Worm (Caenorhabditis elegans): Measurements from ENCODE around the gene F07G6.10.

F07G6.10 gene

ce11 chrX:1777988-1778387, 40.3 kb downstream of the F07G6.10 start, which contains the start of gene elc-2:
elc-2 (minus strand) TSS chrX:1778088.
- TF ChIP-seq nhr-43 (tag; optimal IDR thresholded peaks at IDR 0.05; ENCODE audit: poor library complexity, severe bottlenecking) (no peak), nhr-23 (tag; optimal IDR thresholded peaks at IDR 0.05) (no peak), tbx-2 (tag; optimal IDR thresholded peaks at IDR 0.05) (no peak), nhr-28 (tag; optimal IDR thresholded peaks at IDR 0.05) (no peak), lin-39 (tag; optimal IDR thresholded peaks at IDR 0.05) (no peak), fkh-2 (tag; optimal IDR thresholded peaks at IDR 0.05) (no peak), elt-1 (tag; optimal IDR thresholded peaks at IDR 0.05) (no peak), egl-5 (tag; optimal IDR thresholded peaks at IDR 0.05) (no peak), egl-27 (tag; optimal IDR thresholded peaks at IDR 0.05) (no peak), nhr-237 (tag; optimal IDR thresholded peaks at IDR 0.05) (no peak), elt-3 (tag; optimal IDR thresholded peaks at IDR 0.05) (no peak), unc-62 (GFP tag; optimal IDR thresholded peaks at IDR 0.05) (no peak), snpc-4 (tag; optimal IDR thresholded peaks at IDR 0.05) (no peak), R02D3.7 (tag; optimal IDR thresholded peaks at IDR 0.05) (no peak), jun-1 (tag; optimal IDR thresholded peaks at IDR 0.05) (no peak), ceh-28 (tag; optimal IDR thresholded peaks at IDR 0.05) (no peak), ztf-11 (tag; optimal IDR thresholded peaks at IDR 0.05) (no peak)

- TF ChIP-seq ceh-16 (tag; optimal IDR thresholded peaks at IDR 0.05) = no peak
- TF ChIP-seq nhr-28 (tag; optimal IDR thresholded peaks at IDR 0.05) = no peak
- TF ChIP-seq ztf-4 (tag; optimal IDR thresholded peaks at IDR 0.05) = no peak
- TF ChIP-seq daf-12 (tag; optimal IDR thresholded peaks at IDR 0.05) = no peak
- no peak for TF ChIP-seq fos-1 (tag; optimal IDR thresholded peaks at IDR 0.05)
- no peak for TF ChIP-seq nhr-237 (tag; optimal IDR thresholded peaks at IDR 0.05)
- TF ChIP-seq lin-15B (tag; optimal IDR thresholded peaks at IDR 0.05) = no peak
- TF ChIP-seq ceh-82 (tag; optimal IDR thresholded peaks at IDR 0.05) = no peak
- TF ChIP-seq pqm-1 (tag; optimal IDR thresholded peaks at IDR 0.05) = no peak
These were observed 48.0 kb downstream of the F07G6.10 start for ce11 chrX:1785692-1786091.

- no peak for TF ChIP-seq nhr-76 (tag; optimal IDR thresholded peaks at IDR 0.05)
- TF ChIP-seq ceh-9 (tag; optimal IDR thresholded peaks at IDR 0.05) = no peak
- no peak for TF ChIP-seq nhr-67 (tag; optimal IDR thresholded peaks at IDR 0.05)
- no peak for TF ChIP-seq lin-15B (tag; optimal IDR thresholded peaks at IDR 0.05)
- no peak for TF ChIP-seq mml-1 (tag; optimal IDR thresholded peaks at IDR 0.05)
- no peak for TF ChIP-seq nhr-237 (tag; optimal IDR thresholded peaks at IDR 0.05)
- no peak for TF ChIP-seq nhr-43 (tag; optimal IDR thresholded peaks at IDR 0.05; ENCODE audit: poor library complexity, severe bottlenecking)
- TF ChIP-seq nhr-25 (tag; optimal IDR thresholded peaks at IDR 0.05) = no peak
- TF ChIP-seq skn-1 (tag; optimal IDR thresholded peaks at IDR 0.05) = no peak
- no peak for TF ChIP-seq ama-1 (optimal IDR thresholded peaks at IDR 0.05)
- no peak for TF ChIP-seq egl-27 (tag; optimal IDR thresholded peaks at IDR 0.05)
- no peak for TF ChIP-seq sea-2 (GFP tag; optimal IDR thresholded peaks at IDR 0.05)
- TF ChIP-seq eor-1 (tag; optimal IDR thresholded peaks at IDR 0.05) = no peak
- TF ChIP-seq zag-1 (tag; optimal IDR thresholded peaks at IDR 0.05) = no peak
- no peak for TF ChIP-seq ceh-82 (tag; optimal IDR thresholded peaks at IDR 0.05)
- no peak for TF ChIP-seq nhr-77 (tag; optimal IDR thresholded peaks at IDR 0.05)
- TF ChIP-seq ztf-11 (tag; optimal IDR thresholded peaks at IDR 0.05) = no peak
- TF ChIP-seq fkh-10 (GFP tag; optimal IDR thresholded peaks at IDR 0.05) = no peak
These were observed 48.9 kb downstream of the F07G6.10 start, which contains the start of gene arg-1 for ce11 chrX:1786607-1787006. arg-1 (plus strand) TSS chrX:1786907.

Data from whole organism, L3 larva.